Worm (Caenorhabditis elegans) whole organism, young adult: ENCODE data around the gene ZK177.9.

Experiments used
- B0019.2 ChIP-seq: fragments of 200-800 bp; sonication (Bioruptor generic); conservative IDR thresholded peaks from 2 replicates; pipeline ENCODE4 v1.3.6; 2022; ENCODE audit warnings: missing genetic modification reagents, missing genetic modification characterization, missing compliant biosample characterization
- B0336.3 ChIP-seq: fragments of 200-800 bp; sonication (Bioruptor generic); IDR thresholded peaks from 2 replicates; pipeline ENCODE4 v1.3.6; 2022; ENCODE audit warnings: missing genetic modification characterization, missing compliant biosample characterization
- C17E4.6 ChIP-seq: fragments of 200-800 bp; sonication (Bioruptor generic); IDR thresholded peaks from 2 replicates; pipeline ENCODE4 v1.3.6; 2022; ENCODE audit warnings: missing genetic modification reagents, missing genetic modification characterization, missing compliant biosample characterization
- F57A8.1 ChIP-seq: fragments of 200-800 bp; sonication (Bioruptor generic); optimal IDR thresholded peaks from 2 replicates; lab custom pipeline; 2018; ENCODE audit warnings: mild to moderate bottlenecking, missing genetic modification characterization, moderate library complexity, missing compliant biosample characterization
- T07F8.4 ChIP-seq: sonication (generic microtip); optimal IDR thresholded peaks from 2 replicates; lab custom pipeline; 2016; ENCODE audit warnings: mild to moderate bottlenecking, missing genetic modification characterization, moderate library complexity, missing compliant biosample characterization
- T26A5.8 ChIP-seq: sonication (generic microtip); optimal IDR thresholded peaks from 2 replicates; lab custom pipeline; 2016; ENCODE audit warnings: missing genetic modification characterization, missing compliant biosample characterization
- Y53F4B.3 ChIP-seq: fragments of 200-800 bp; sonication (Bioruptor generic); IDR thresholded peaks from 2 replicates; pipeline ENCODE4 v1.3.6; 2022; ENCODE audit warnings: missing genetic modification reagents, missing genetic modification characterization, missing compliant biosample characterization
- Y53G8AR.9 ChIP-seq: fragments of 200-800 bp; sonication (Bioruptor generic); conservative IDR thresholded peaks from 2 replicates; pipeline ENCODE4 v1.3.6; 2022; ENCODE audit warnings: missing genetic modification reagents, missing genetic modification characterization, missing compliant biosample characterization
- Y79H2A.3 ChIP-seq: fragments of 200-800 bp; sonication (Bioruptor generic); conservative IDR thresholded peaks from 2 replicates; pipeline ENCODE4 v1.3.6; 2022; ENCODE audit warnings: missing genetic modification reagents, missing genetic modification characterization, missing compliant biosample characterization
- ZK185.1 ChIP-seq: sonication (generic microtip); optimal IDR thresholded peaks from 2 replicates; lab custom pipeline; 2016; ENCODE audit warnings: mild to moderate bottlenecking, missing genetic modification characterization, missing compliant biosample characterization; ENCODE audit not compliant: poor library complexity, severe bottlenecking
- aptf-2 ChIP-seq: fragments of 200-800 bp; sonication (Bioruptor generic); conservative IDR thresholded peaks from 2 replicates; pipeline ENCODE4 v1.3.6; 2022; ENCODE audit warnings: missing genetic modification reagents, missing genetic modification characterization, missing compliant biosample characterization
- attf-5 ChIP-seq: fragments of 200-800 bp; sonication (Bioruptor generic); optimal IDR thresholded peaks from 2 replicates; lab custom pipeline; 2018; ENCODE audit warnings: mild to moderate bottlenecking, missing genetic modification characterization, missing compliant biosample characterization
- attf-6 ChIP-seq: fragments of 200-800 bp; sonication (Bioruptor generic); IDR thresholded peaks from 2 replicates; pipeline ENCODE4 v1.3.6; 2022; ENCODE audit warnings: missing genetic modification reagents, missing genetic modification characterization, missing compliant biosample characterization
- cebp-1 ChIP-seq, 2 experiments: fragments of 200-800 bp in 1 of 2; sonication (Bioruptor generic) in 1 of 2; sonication (generic microtip) in 1 of 2; IDR thresholded peaks in 1 of 2; optimal IDR thresholded peaks in 1 of 2; 2 replicates each; pipeline versions ENCODE4 v1.3.6 to Lab custom; 2017 to 2022; ENCODE audit warnings: missing compliant biosample characterization in 2 of 2, missing genetic modification characterization in 2 of 2, mild to moderate bottlenecking in 1 of 2, missing genetic modification reagents in 1 of 2, moderate library complexity in 1 of 2
- cebp-2 ChIP-seq: fragments of 200-800 bp; sonication (Bioruptor generic); IDR thresholded peaks from 2 replicates; pipeline ENCODE4 v1.3.6; 2022; ENCODE audit warnings: missing genetic modification characterization, missing compliant biosample characterization
- ceh-27 ChIP-seq: fragments of 200-800 bp; sonication (Bioruptor generic); optimal IDR thresholded peaks from 2 replicates; lab custom pipeline; 2018; ENCODE audit warnings: mild to moderate bottlenecking, missing genetic modification characterization, moderate library complexity, missing compliant biosample characterization
- ceh-79 ChIP-seq: sonication (generic microtip); optimal IDR thresholded peaks from 2 replicates; lab custom pipeline; 2017; ENCODE audit warnings: mild to moderate bottlenecking, missing genetic modification characterization, missing compliant biosample characterization
- chd-7 ChIP-seq: sonication (generic microtip); optimal IDR thresholded peaks from 2 replicates; lab custom pipeline; 2016; ENCODE audit warnings: mild to moderate bottlenecking, missing genetic modification characterization, moderate library complexity, missing compliant biosample characterization
- die-1 ChIP-seq: sonication (generic microtip); optimal IDR thresholded peaks from 2 replicates; lab custom pipeline; 2016; ENCODE audit warnings: missing genotype, mild to moderate bottlenecking, missing genetic modification characterization, missing compliant biosample characterization
- dox-1 ChIP-seq: fragments of 200-800 bp; sonication (Bioruptor generic); IDR thresholded peaks from 2 replicates; pipeline ENCODE4 v1.3.6; 2022; ENCODE audit warnings: missing genetic modification reagents, missing genetic modification characterization, missing compliant biosample characterization
- egrh-3 ChIP-seq: fragments of 200-800 bp; sonication (Bioruptor generic); IDR thresholded peaks from 2 replicates; pipeline ENCODE4 v1.3.6; 2022; ENCODE audit warnings: missing genetic modification reagents, missing genetic modification characterization, missing compliant biosample characterization
- ekl-4 ChIP-seq: fragments of 200-800 bp; sonication (Bioruptor generic); IDR thresholded peaks from 2 replicates; pipeline ENCODE4 v1.3.6; 2022; ENCODE audit warnings: missing genetic modification reagents, missing genetic modification characterization, missing compliant biosample characterization
- ets-4 ChIP-seq: fragments of 200-800 bp; sonication (Bioruptor generic); optimal IDR thresholded peaks from 2 replicates; lab custom pipeline; 2018; ENCODE audit warnings: mild to moderate bottlenecking, missing genetic modification characterization, missing compliant biosample characterization
- fkh-3 ChIP-seq: sonication (generic microtip); optimal IDR thresholded peaks from 2 replicates; lab custom pipeline; 2016; ENCODE audit warnings: mild to moderate bottlenecking, missing genetic modification characterization, missing compliant biosample characterization
- gei-17 ChIP-seq: fragments of 200-800 bp; sonication (Bioruptor generic); optimal IDR thresholded peaks from 2 replicates; lab custom pipeline; 2018; ENCODE audit warnings: mild to moderate bottlenecking, missing genetic modification characterization, missing compliant biosample characterization
- him-1 ChIP-seq: sonication (generic microtip); optimal IDR thresholded peaks from 2 replicates; lab custom pipeline; 2016; ENCODE audit warnings: missing genotype, missing genetic modification reagents, missing genetic modification characterization, missing compliant biosample characterization
- hlh-12 ChIP-seq: sonication (generic microtip); optimal IDR thresholded peaks from 2 replicates; lab custom pipeline; 2016; ENCODE audit warnings: missing genetic modification characterization, missing compliant biosample characterization
- let-607 ChIP-seq, 2 experiments: fragments of 200-800 bp in 1 of 2; sonication (Bioruptor generic) in 1 of 2; sonication (generic microtip) in 1 of 2; optimal IDR thresholded peaks; 2 replicates each; lab custom pipeline; 2016 to 2018; ENCODE audit warnings: mild to moderate bottlenecking in 2 of 2, missing compliant biosample characterization in 2 of 2, missing genetic modification characterization in 2 of 2, moderate library complexity in 2 of 2, missing genotype in 1 of 2
- lin-26 ChIP-seq: fragments of 200-800 bp; sonication (Bioruptor generic); IDR thresholded peaks from 2 replicates; pipeline ENCODE4 v1.3.6; 2022; ENCODE audit warnings: missing genetic modification reagents, missing genetic modification characterization, missing compliant biosample characterization
- lin-40 ChIP-seq: sonication (generic microtip); optimal IDR thresholded peaks from 2 replicates; lab custom pipeline; 2016; ENCODE audit warnings: missing genetic modification characterization, mild to moderate bottlenecking, missing compliant biosample characterization, missing genotype, missing genetic modification reagents
- madf-10 ChIP-seq: sonication (generic microtip); optimal IDR thresholded peaks from 2 replicates; lab custom pipeline; 2016; ENCODE audit warnings: mild to moderate bottlenecking, missing genetic modification characterization, missing compliant biosample characterization
- mel-28 ChIP-seq: sonication (generic microtip); optimal IDR thresholded peaks from 2 replicates; lab custom pipeline; 2016; ENCODE audit warnings: borderline replicate concordance, mild to moderate bottlenecking, missing genetic modification characterization, missing compliant biosample characterization
- nhr-90 ChIP-seq: sonication (generic microtip); optimal IDR thresholded peaks from 2 replicates; lab custom pipeline; 2016; ENCODE audit warnings: missing genotype, mild to moderate bottlenecking, missing genetic modification characterization, missing compliant biosample characterization
- sdz-38 ChIP-seq: sonication (generic microtip); optimal IDR thresholded peaks from 2 replicates; lab custom pipeline; 2016; ENCODE audit warnings: missing genotype, missing genetic modification characterization, missing compliant biosample characterization
- sea-2 ChIP-seq: fragments of 200-800 bp; sonication (Bioruptor generic); IDR thresholded peaks from 2 replicates; pipeline ENCODE4 v1.3.6; 2022; ENCODE audit warnings: missing genetic modification characterization, missing compliant biosample characterization
- snpc-1.3 ChIP-seq: sonication (generic microtip); optimal IDR thresholded peaks from 2 replicates; lab custom pipeline; 2017; ENCODE audit warnings: missing genetic modification characterization, mild to moderate bottlenecking, missing compliant biosample characterization, antibody characterized with exemption, moderate library complexity, missing genotype, missing genetic modification reagents; ENCODE audit not compliant: insufficient read depth
- snpc-3.4 ChIP-seq: sonication (generic microtip); optimal IDR thresholded peaks from 2 replicates; lab custom pipeline; 2017; ENCODE audit warnings: missing genetic modification characterization, mild to moderate bottlenecking, missing compliant biosample characterization, antibody characterized with exemption, moderate library complexity, missing genotype, missing genetic modification reagents
- snpc-4 ChIP-seq, 5 experiments: fragments of 150-350 bp in 1 of 5; sonication (generic microtip) in 4 of 5; optimal IDR thresholded peaks; 2 replicates each; lab custom pipeline; 2014 to 2018; ENCODE audit warnings: missing genetic modification characterization in 5 of 5, missing biosample characterization in 3 of 5, antibody characterized with exemption in 2 of 5, mild to moderate bottlenecking in 2 of 5, missing compliant biosample characterization in 2 of 5, missing genotype in 2 of 5, moderate library complexity in 2 of 5, missing genetic modification reagents in 1 of 5
- tbp1 ChIP-seq: fragments of 200-800 bp; sonication (Bioruptor generic); optimal IDR thresholded peaks from 2 replicates; lab custom pipeline; 2018; ENCODE audit warnings: mild to moderate bottlenecking, missing genetic modification characterization, missing compliant biosample characterization
- tlf-1 ChIP-seq: fragments of 200-800 bp; sonication (Bioruptor generic); optimal IDR thresholded peaks from 2 replicates; lab custom pipeline; 2018; ENCODE audit warnings: mild to moderate bottlenecking, missing genetic modification characterization, missing compliant biosample characterization
- unc-62 ChIP-seq: fragments of 150-350 bp; optimal IDR thresholded peaks from 2 replicates; lab custom pipeline; 2014; ENCODE audit warnings: missing biosample characterization, missing genetic modification reagents, missing genetic modification characterization
- zfh-2 ChIP-seq: fragments of 200-800 bp; sonication (Bioruptor generic); conservative IDR thresholded peaks from 2 replicates; pipeline ENCODE4 v1.3.6; 2022; ENCODE audit warnings: missing genetic modification reagents, missing genetic modification characterization, missing compliant biosample characterization
- ztf-18 ChIP-seq: sonication (generic microtip); optimal IDR thresholded peaks from 2 replicates; lab custom pipeline; 2016; ENCODE audit warnings: missing genotype, mild to moderate bottlenecking, missing genetic modification characterization, missing compliant biosample characterization
- ztf-22 ChIP-seq: fragments of 200-800 bp; sonication (Bioruptor generic); optimal IDR thresholded peaks from 2 replicates; lab custom pipeline; 2018; ENCODE audit warnings: mild to moderate bottlenecking, missing genetic modification characterization, moderate library complexity, missing compliant biosample characterization
- ztf-25 ChIP-seq: fragments of 200-800 bp; sonication (Bioruptor generic); IDR thresholded peaks from 2 replicates; pipeline ENCODE4 v1.3.6; 2022; ENCODE audit warnings: missing genetic modification reagents, missing genetic modification characterization, missing compliant biosample characterization
- ztf-26 ChIP-seq: sonication (generic microtip); optimal IDR thresholded peaks from 2 replicates; lab custom pipeline; 2017; ENCODE audit warnings: missing genetic modification characterization, missing compliant biosample characterization
- ztf-28 ChIP-seq: fragments of 200-800 bp; sonication (Bioruptor generic); IDR thresholded peaks from 2 replicates; pipeline ENCODE4 v1.3.6; 2022; ENCODE audit warnings: missing genetic modification reagents, missing genetic modification characterization, missing compliant biosample characterization
- ztf-6 ChIP-seq: fragments of 200-800 bp; sonication (Bioruptor generic); IDR thresholded peaks from 2 replicates; pipeline ENCODE4 v1.3.6; 2022; ENCODE audit warnings: missing genetic modification reagents, missing genetic modification characterization, missing compliant biosample characterization

ZK177.9 gene

DNA sequence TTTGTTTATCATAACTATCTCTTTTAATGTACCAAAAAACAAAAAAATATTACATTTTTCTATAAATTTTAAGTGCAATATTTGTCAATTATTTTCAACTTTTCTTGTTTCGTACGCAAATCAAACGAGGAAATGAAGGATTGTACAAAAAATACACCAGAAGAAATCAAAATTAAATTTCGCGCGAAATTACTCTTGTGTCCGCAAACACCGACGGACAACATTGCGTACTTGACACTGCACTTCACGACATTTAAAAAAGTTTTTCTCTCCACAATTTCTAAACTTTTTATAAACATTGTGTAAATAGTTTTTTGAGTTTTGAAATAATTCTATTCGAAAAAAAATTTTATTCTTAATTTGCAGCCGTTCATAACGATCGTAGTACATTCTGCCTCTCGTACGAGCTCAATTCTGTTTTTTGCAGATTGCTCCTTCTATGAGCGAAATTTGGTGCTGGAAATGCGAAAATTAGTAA, 43.6 kb downstream of the ZK177.9 start, which contains the start of gene mrps-16 (continued):
- TF ChIP-seq snpc-4 (GFP tag; optimal IDR thresholded peaks at IDR 0.05; lab: Kevin White, UChicago), result peak; percentile 17
- peak in 2 of 4 experiments; percentile 23 to 50 for TF ChIP-seq snpc-4 (tag; optimal IDR thresholded peaks at IDR 0.05; lab: Kevin White, UChicago)
- TF ChIP-seq sdz-38 (tag; lab: Kevin White, UChicago), result no peak
- no peak for TF ChIP-seq ztf-6 (GFP tag; lab: Robert Waterston, UW)
- peak; percentile 25 for TF ChIP-seq tbp1 (GFP tag; lab: Kevin White, UChicago)
- TF ChIP-seq aptf-2 (GFP tag; lab: Robert Waterston, UW), result no peak
- no peak for TF ChIP-seq ztf-25 (GFP tag; lab: Robert Waterston, UW)
- no peak for TF ChIP-seq tlf-1 (GFP tag; lab: Kevin White, UChicago)
- no peak for TF ChIP-seq F57A8.1 (GFP tag; lab: Kevin White, UChicago)
- TF ChIP-seq attf-5 (GFP tag; lab: Kevin White, UChicago), result no peak
- TF ChIP-seq C17E4.6 (GFP tag; lab: Robert Waterston, UW), result no peak
- TF ChIP-seq mel-28 (tag; lab: Kevin White, UChicago), result no peak
- no peak for TF ChIP-seq cebp-2 (GFP tag; lab: Robert Waterston, UW)
- peak; percentile 30 for TF ChIP-seq snpc-1.3 (tag; lab: Kevin White, UChicago)
- TF ChIP-seq ztf-26 (tag; lab: Kevin White, UChicago), result no peak
- TF ChIP-seq B0019.2 (GFP tag; lab: Robert Waterston, UW), result no peak
- no peak for TF ChIP-seq T26A5.8 (tag; lab: Kevin White, UChicago)
- peak; percentile 23 for TF ChIP-seq lin-40 (tag; lab: Kevin White, UChicago)
- TF ChIP-seq nhr-90 (tag; lab: Kevin White, UChicago), result no peak
- no peak for TF ChIP-seq ztf-28 (GFP tag; lab: Robert Waterston, UW)
- TF ChIP-seq ZK185.1 (tag; lab: Kevin White, UChicago), result peak; percentile 54
- TF ChIP-seq gei-17 (GFP tag; lab: Kevin White, UChicago), result no peak
- TF ChIP-seq die-1, result no peak
- no peak for TF ChIP-seq sea-2 (GFP tag; lab: Robert Waterston, UW)
- no peak for TF ChIP-seq ceh-79 (tag; lab: Kevin White, UChicago)
- no peak for TF ChIP-seq B0336.3 (GFP tag; lab: Robert Waterston, UW)
- TF ChIP-seq dox-1 (GFP tag; lab: Robert Waterston, UW), result no peak
- no peak for TF ChIP-seq snpc-3.4
- TF ChIP-seq hlh-12 (tag; lab: Kevin White, UChicago), result no peak
- TF ChIP-seq him-1 (tag; lab: Kevin White, UChicago), result no peak
- no peak for TF ChIP-seq lin-26
- no peak for TF ChIP-seq unc-62
- no peak for TF ChIP-seq Y53F4B.3
- no peak for TF ChIP-seq T07F8.4 (tag; lab: Kevin White, UChicago)
- no peak for TF ChIP-seq fkh-3 (tag; lab: Kevin White, UChicago)
- TF ChIP-seq ztf-22 (GFP tag; lab: Kevin White, UChicago), result no peak
- TF ChIP-seq zfh-2, result no peak
- no peak for TF ChIP-seq egrh-3
- TF ChIP-seq Y79H2A.3 (GFP tag; lab: Robert Waterston, UW), result no peak
- no peak for TF ChIP-seq ekl-4 (GFP tag; lab: Robert Waterston, UW)
- TF ChIP-seq ceh-27, result no peak
- no peak for TF ChIP-seq madf-10 (tag; lab: Kevin White, UChicago)
- no peak for TF ChIP-seq let-607 (tag; optimal IDR thresholded peaks at IDR 0.05; lab: Kevin White, UChicago)
- no peak for TF ChIP-seq Y53G8AR.9 (GFP tag; lab: Robert Waterston, UW)
- TF ChIP-seq cebp-1 (GFP tag; IDR thresholded peaks at IDR 0.05; lab: Robert Waterston, UW), result no peak
- peak; percentile 28 for TF ChIP-seq cebp-1 (tag; optimal IDR thresholded peaks at IDR 0.05; lab: Kevin White, UChicago)
- TF ChIP-seq ztf-18 (tag; lab: Kevin White, UChicago), result no peak
- no peak for TF ChIP-seq attf-6 (GFP tag; lab: Robert Waterston, UW)
- no peak for TF ChIP-seq chd-7 (tag; lab: Kevin White, UChicago)
- no peak for TF ChIP-seq ets-4
